Fruit fly (Drosophila melanogaster) whole organism, embryonic: ENCODE results near the gene CG4332.
A peak's percentile ranks its signal among the peaks of the same experiment; 100 is the strongest.

Source experiments
- ATbp ChIP-seq: fragments of 200-800 bp; sonication (Bioruptor generic); optimal IDR thresholded peaks from 2 replicates; lab custom pipeline; 2017; ENCODE audit warnings: missing biosample characterization, mild to moderate bottlenecking, missing genetic modification characterization, missing genetic modification reagents
- Adf1 ChIP-seq: fragments of 200-800 bp; sonication (Bioruptor generic); IDR thresholded peaks from 2 replicates; pipeline ENCODE4 v1.3.6; 2022; ENCODE audit warnings: missing biosample characterization, missing genetic modification characterization
- C15 ChIP-seq: fragments of 200-800 bp; sonication (Bioruptor generic); IDR thresholded peaks from 3 replicates; pipeline ENCODE4 v1.3.6; 2022; ENCODE audit warnings: missing biosample characterization, missing genetic modification characterization
- CG10565 ChIP-seq: fragments of 200-800 bp; sonication (Bioruptor generic); optimal IDR thresholded peaks from 3 replicates; lab custom pipeline; 2016; ENCODE audit warnings: missing biosample characterization, mild to moderate bottlenecking, missing genetic modification characterization
- CG12236 ChIP-seq: fragments of 200-800 bp; sonication (Bioruptor generic); optimal IDR thresholded peaks from 2 replicates; lab custom pipeline; 2016; ENCODE audit warnings: missing biosample characterization, missing genetic modification characterization
- CG14441 ChIP-seq: fragments of 200-800 bp; sonication (Bioruptor generic); IDR thresholded peaks from 2 replicates; pipeline ENCODE4 v1.3.6; 2022; ENCODE audit warnings: missing biosample characterization, missing genetic modification characterization
- CG14667 ChIP-seq: fragments of 200-800 bp; sonication (Bioruptor generic); IDR thresholded peaks from 2 replicates; pipeline ENCODE4 v1.3.6; 2022; ENCODE audit warnings: missing biosample characterization, missing genetic modification characterization
- CG16779 ChIP-seq: fragments of 200-800 bp; sonication (Bioruptor generic); IDR thresholded peaks from 2 replicates; pipeline ENCODE4 v1.3.6; 2022; ENCODE audit warnings: missing biosample characterization, missing genetic modification characterization
- CG1832 ChIP-seq: fragments of 200-800 bp; sonication (Bioruptor generic); optimal IDR thresholded peaks from 2 replicates; lab custom pipeline; 2017; ENCODE audit warnings: missing biosample characterization, mild to moderate bottlenecking, missing genetic modification characterization, inconsistent platforms
- CG18599 ChIP-seq: fragments of 200-800 bp; sonication (Bioruptor generic); optimal IDR thresholded peaks from 3 replicates; lab custom pipeline; 2017; ENCODE audit warnings: missing biosample characterization, missing genetic modification characterization, mild to moderate bottlenecking, moderate library complexity, missing genetic modification reagents
- CG30403 ChIP-seq: fragments of 200-800 bp; sonication (Bioruptor generic); optimal IDR thresholded peaks from 3 replicates; lab custom pipeline; 2016; ENCODE audit warnings: missing biosample characterization, missing genetic modification characterization
- CG31365 ChIP-seq: fragments of 200-800 bp; sonication (Bioruptor generic); optimal IDR thresholded peaks from 2 replicates; lab custom pipeline; 2018; ENCODE audit warnings: missing biosample characterization, mild to moderate bottlenecking, missing genetic modification characterization
- CG3995 ChIP-seq: fragments of 200-800 bp; sonication (Bioruptor generic); optimal IDR thresholded peaks from 3 replicates; lab custom pipeline; 2016; ENCODE audit warnings: missing biosample characterization, missing genetic modification characterization
- CG4854 ChIP-seq: fragments of 200-800 bp; sonication (Bioruptor generic); optimal IDR thresholded peaks from 2 replicates; lab custom pipeline; 2016; ENCODE audit warnings: missing biosample characterization, missing genetic modification characterization, inconsistent platforms
- CG5953 ChIP-seq: fragments of 200-800 bp; sonication (Bioruptor generic); IDR thresholded peaks from 2 replicates; pipeline ENCODE4 v1.3.6; 2022; ENCODE audit warnings: missing biosample characterization, missing genetic modification characterization
- CG6813 ChIP-seq: fragments of 200-800 bp; sonication (Bioruptor generic); optimal IDR thresholded peaks from 2 replicates; lab custom pipeline; 2017; ENCODE audit warnings: missing biosample characterization, missing genetic modification characterization, mild to moderate bottlenecking, moderate library complexity, missing genetic modification reagents
- CG7357 ChIP-seq: fragments of 200-800 bp; sonication (Bioruptor generic); IDR thresholded peaks from 3 replicates; pipeline ENCODE4 v1.3.6; 2022; ENCODE audit warnings: missing biosample characterization, missing genetic modification characterization
- CG7372 ChIP-seq: fragments of 200-800 bp; sonication (Bioruptor generic); IDR thresholded peaks from 2 replicates; pipeline ENCODE4 v1.3.6; 2022; ENCODE audit warnings: missing biosample characterization, missing genetic modification characterization
- CG7963 ChIP-seq: fragments of 200-800 bp; sonication (Bioruptor generic); IDR thresholded peaks from 3 replicates; pipeline ENCODE4 v1.3.6; 2022; ENCODE audit warnings: missing biosample characterization, missing genetic modification characterization; ENCODE audit not compliant: partially characterized antibody
- CG7987 ChIP-seq: fragments of 200-800 bp; sonication (Bioruptor generic); optimal IDR thresholded peaks from 2 replicates; lab custom pipeline; 2018; ENCODE audit warnings: missing biosample characterization, mild to moderate bottlenecking, missing genetic modification characterization, moderate library complexity
- Eip74EF ChIP-seq, 2 experiments: fragments of 200-800 bp in 1 of 2; fragments of >200 bp in 1 of 2; sonication (Bioruptor generic) in 1 of 2; optimal IDR thresholded peaks; 2 replicates each; lab custom pipeline; 2017 to 2019; ENCODE audit warnings: missing biosample characterization in 2 of 2, missing genetic modification characterization in 2 of 2, mild to moderate bottlenecking in 1 of 2, moderate library complexity in 1 of 2
- Gsc ChIP-seq: fragments of 200-800 bp; sonication (Bioruptor generic); IDR thresholded peaks from 2 replicates; pipeline ENCODE4 v1.3.6; 2022; ENCODE audit warnings: missing biosample characterization, missing genetic modification characterization
- HLH54F ChIP-seq: fragments of 200-800 bp; sonication (Bioruptor generic); optimal IDR thresholded peaks from 3 replicates; lab custom pipeline; 2016; ENCODE audit warnings: missing biosample characterization, missing genetic modification characterization
- HLHmδ ChIP-seq: fragments of 200-800 bp; sonication (Bioruptor generic); optimal IDR thresholded peaks from 2 replicates; lab custom pipeline; 2018; ENCODE audit warnings: missing biosample characterization, mild to moderate bottlenecking, missing genetic modification characterization, moderate library complexity
- HmgZ ChIP-seq: fragments of 200-800 bp; sonication (Bioruptor generic); optimal IDR thresholded peaks from 2 replicates; lab custom pipeline; 2018; ENCODE audit warnings: missing biosample characterization, mild to moderate bottlenecking, missing genetic modification characterization
- Hr78 ChIP-seq, 2 experiments: fragments of 200-800 bp in 1 of 2; fragments of >200 bp in 1 of 2; sonication (Bioruptor generic) in 1 of 2; optimal IDR thresholded peaks; 2 replicates each; lab custom pipeline; 2017 to 2019; ENCODE audit warnings: missing biosample characterization in 2 of 2, missing genetic modification characterization in 2 of 2, mild to moderate bottlenecking in 1 of 2, moderate library complexity in 1 of 2
- MTF-1 ChIP-seq: fragments of 200-800 bp; sonication (Bioruptor generic); optimal IDR thresholded peaks from 2 replicates; lab custom pipeline; 2018; ENCODE audit warnings: missing biosample characterization, mild to moderate bottlenecking, missing genetic modification characterization, borderline replicate concordance
- Med ChIP-seq: fragments of 200-800 bp; sonication (Bioruptor generic); peaks from one replicate; lab custom pipeline; 2016; ENCODE audit warnings: missing biosample characterization, missing genetic modification characterization, mild to moderate bottlenecking, inconsistent platforms, moderate library complexity
- Meics ChIP-seq: fragments of 200-800 bp; sonication (Bioruptor generic); optimal IDR thresholded peaks from 2 replicates; lab custom pipeline; 2017; ENCODE audit warnings: missing biosample characterization, mild to moderate bottlenecking, missing genetic modification characterization
- NFAT ChIP-seq: fragments of 200-800 bp; sonication (Bioruptor generic); IDR thresholded peaks from 2 replicates; pipeline ENCODE4 v1.3.6; 2022; ENCODE audit warnings: missing biosample characterization, missing genetic modification characterization
- Spps ChIP-seq: fragments of 200-800 bp; sonication (Bioruptor generic); optimal IDR thresholded peaks from 2 replicates; lab custom pipeline; 2018; ENCODE audit warnings: missing biosample characterization, mild to moderate bottlenecking, missing genetic modification characterization
- Sry-β ChIP-seq: fragments of 200-800 bp; sonication (Bioruptor generic); optimal IDR thresholded peaks from 2 replicates; lab custom pipeline; 2018; ENCODE audit warnings: missing biosample characterization, mild to moderate bottlenecking, missing genetic modification characterization, moderate library complexity
- Taf1 ChIP-seq: fragments of 200-800 bp; sonication (Bioruptor generic); IDR thresholded peaks from 2 replicates; pipeline ENCODE4 v1.3.6; 2022; ENCODE audit warnings: missing biosample characterization, missing genetic modification characterization
- Trl ChIP-seq, 3 experiments: fragments of >200 bp in 2 of 3; fragments of 200-800 bp in 1 of 3; sonication (Bioruptor generic) in 1 of 3; optimal IDR thresholded peaks; 2 replicates in 1 of 3; 3 replicates in 2 of 3; lab custom pipeline; 2016 to 2017; ENCODE audit warnings: missing biosample characterization in 1 of 3, missing genetic modification characterization in 1 of 3
- YL-1 ChIP-seq: fragments of 200-800 bp; sonication (Bioruptor generic); optimal IDR thresholded peaks from 3 replicates; lab custom pipeline; 2017; ENCODE audit warnings: missing biosample characterization, mild to moderate bottlenecking, missing genetic modification characterization
- bcd ChIP-seq: fragments of 200-800 bp; sonication (Bioruptor generic); optimal IDR thresholded peaks from 2 replicates; lab custom pipeline; 2017; ENCODE audit warnings: missing biosample characterization, mild to moderate bottlenecking, missing genetic modification characterization
- bsh ChIP-seq, 2 experiments: fragments of 200-800 bp; sonication (Bioruptor generic); optimal IDR thresholded peaks; 2 replicates each; lab custom pipeline; 2017 to 2018; ENCODE audit warnings: mild to moderate bottlenecking in 2 of 2, missing biosample characterization in 2 of 2, missing genetic modification characterization in 2 of 2, moderate library complexity in 1 of 2
- cwo ChIP-seq: fragments of 200-800 bp; sonication (Bioruptor generic); optimal IDR thresholded peaks from 3 replicates; lab custom pipeline; 2017; ENCODE audit warnings: missing biosample characterization, missing genetic modification characterization, mild to moderate bottlenecking, moderate library complexity, missing genetic modification reagents
- dmrt99B ChIP-seq: fragments of 200-800 bp; sonication (Bioruptor generic); optimal IDR thresholded peaks from 2 replicates; lab custom pipeline; 2018; ENCODE audit warnings: missing biosample characterization, mild to moderate bottlenecking, missing genetic modification characterization, moderate library complexity
- esg ChIP-seq: fragments of 200-800 bp; sonication (Bioruptor generic); conservative IDR thresholded peaks from 2 replicates; pipeline ENCODE4 v1.3.6; 2022; ENCODE audit warnings: missing biosample characterization, missing genetic modification characterization
- fd102C ChIP-seq: fragments of 200-800 bp; sonication (Bioruptor generic); optimal IDR thresholded peaks from 2 replicates; lab custom pipeline; 2018; ENCODE audit warnings: missing biosample characterization, mild to moderate bottlenecking, missing genetic modification characterization, moderate library complexity
- gcm2 ChIP-seq: fragments of 200-800 bp; sonication (Bioruptor generic); optimal IDR thresholded peaks from 2 replicates; lab custom pipeline; 2016; ENCODE audit warnings: missing biosample characterization, missing genetic modification characterization
- gt ChIP-seq: fragments of 200-800 bp; sonication (Bioruptor generic); IDR thresholded peaks from 2 replicates; pipeline ENCODE4 v1.3.6; 2022; ENCODE audit warnings: missing biosample characterization, missing genetic modification characterization
- lbe ChIP-seq: fragments of 200-800 bp; sonication (Bioruptor generic); optimal IDR thresholded peaks from 2 replicates; lab custom pipeline; 2016; ENCODE audit warnings: missing biosample characterization, mild to moderate bottlenecking, missing genetic modification characterization
- pnt ChIP-seq: fragments of 200-800 bp; sonication (Bioruptor generic); optimal IDR thresholded peaks from 3 replicates; lab custom pipeline; 2016; ENCODE audit warnings: missing biosample characterization, missing genetic modification characterization
- schlank ChIP-seq: fragments of 200-800 bp; sonication (Bioruptor generic); optimal IDR thresholded peaks from 2 replicates; lab custom pipeline; 2018; ENCODE audit warnings: missing biosample characterization, mild to moderate bottlenecking, missing genetic modification characterization
- sens ChIP-seq: fragments of 200-800 bp; sonication (Bioruptor generic); peaks from one replicate; lab custom pipeline; 2016; ENCODE audit warnings: missing biosample characterization, missing genetic modification characterization
- so ChIP-seq: fragments of 200-800 bp; sonication (Bioruptor generic); IDR thresholded peaks from 3 replicates; pipeline ENCODE4 v1.3.6; 2022; ENCODE audit warnings: missing biosample characterization, missing genetic modification characterization
- stc ChIP-seq: fragments of 200-800 bp; sonication (Bioruptor generic); IDR thresholded peaks from 2 replicates; pipeline ENCODE4 v1.3.6; 2022; ENCODE audit warnings: missing biosample characterization, missing genetic modification characterization
- wor ChIP-seq: fragments of 200-800 bp; sonication (Bioruptor generic); IDR thresholded peaks from 2 replicates; pipeline ENCODE4 v1.3.6; 2022; ENCODE audit warnings: missing biosample characterization, missing genetic modification characterization
- zen2 ChIP-seq: fragments of 200-800 bp; sonication (Bioruptor generic); IDR thresholded peaks from 3 replicates; pipeline ENCODE4 v1.3.6; 2022; ENCODE audit warnings: missing biosample characterization, missing genetic modification characterization; ENCODE audit not compliant: partially characterized antibody

CG4332 gene

DNA sequence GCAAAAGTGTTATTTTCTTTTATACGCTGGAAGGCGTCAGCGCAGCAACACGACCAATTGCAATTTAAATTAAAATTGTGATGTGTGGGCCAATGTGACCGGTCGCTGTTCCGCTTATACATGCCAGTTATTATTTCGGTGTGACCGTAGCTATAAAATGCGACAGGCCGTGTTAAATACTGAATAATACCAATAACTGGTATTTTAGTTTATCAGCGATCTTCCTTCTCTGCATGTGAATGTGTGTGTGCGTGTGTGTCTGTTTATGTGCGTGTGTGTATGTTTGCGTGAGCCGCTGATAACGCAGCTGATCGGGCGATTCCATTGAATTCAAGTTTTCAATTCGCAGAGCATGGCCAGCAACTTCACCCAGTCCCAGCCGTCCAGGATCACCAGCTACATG is 26.1 kb upstream of the CG4332 start, which contains the start of the genes CG32638, CG15717 and MFS10 (continued):
- peak; percentile 9 for TF ChIP-seq YL-1 (GFP tag; lab: Kevin White, UChicago)
- TF ChIP-seq Trl (optimal IDR thresholded peaks at IDR 0.05; lab: Kevin White, UChicago) = no peak
- TF ChIP-seq Trl (GFP tag; optimal IDR thresholded peaks at IDR 0.05; lab: Kevin White, UChicago) = no peak
- TF ChIP-seq HmgZ (tag; lab: Kevin White, UChicago) = peak; percentile 83
- TF ChIP-seq CG16779 (GFP tag; lab: Robert Waterston, UW) = no peak
- TF ChIP-seq so (GFP tag; lab: Robert Waterston, UW) = no peak; the same call in 2 of the 3 replicates
- no peak for TF ChIP-seq Eip74EF (GFP tag; optimal IDR thresholded peaks at IDR 0.05; lab: Kevin White, UChicago)
- TF ChIP-seq CG7372 (GFP tag; lab: Robert Waterston, UW) = no peak
- TF ChIP-seq lbe (GFP tag; lab: Kevin White, UChicago) = no peak
- peak; percentile 2 for TF ChIP-seq CG3995 (GFP tag; lab: Kevin White, UChicago)
- no peak for TF ChIP-seq CG1832 (GFP tag; lab: Kevin White, UChicago)
- no peak for TF ChIP-seq HLH54F (GFP tag; lab: Kevin White, UChicago)
- no peak for TF ChIP-seq NFAT (GFP tag; lab: Robert Waterston, UW)
- TF ChIP-seq CG6813 = no peak
- TF ChIP-seq wor = no peak
- TF ChIP-seq gt (GFP tag; lab: Robert Waterston, UW) = no peak
- peak; percentile 91 for TF ChIP-seq Med (GFP tag; lab: Kevin White, UChicago)
- TF ChIP-seq CG30403 (GFP tag; lab: Kevin White, UChicago) = no peak
- no peak for TF ChIP-seq Adf1 (GFP tag; lab: Robert Waterston, UW)
- no peak for TF ChIP-seq Sry-β (GFP tag; lab: Kevin White, UChicago)
- no peak for TF ChIP-seq CG7357 (GFP tag; lab: Robert Waterston, UW)
- TF ChIP-seq cwo (GFP tag; lab: Kevin White, UChicago) = no peak
- peak; percentile 38 for TF ChIP-seq CG7987 (GFP tag; lab: Kevin White, UChicago)
- TF ChIP-seq bcd (GFP tag; lab: Kevin White, UChicago) = no peak
- TF ChIP-seq bsh (GFP tag; optimal IDR thresholded peaks at IDR 0.05; lab: Kevin White, UChicago) = no peak
- no peak for TF ChIP-seq ATbp (GFP tag; lab: Kevin White, UChicago)
- TF ChIP-seq Spps = no peak
- TF ChIP-seq stc (GFP tag; lab: Robert Waterston, UW) = no peak
- no peak for TF ChIP-seq schlank (tag; lab: Kevin White, UChicago)
- TF ChIP-seq CG18599 (GFP tag; lab: Kevin White, UChicago) = no peak
- no peak for TF ChIP-seq CG7963 (GFP tag; lab: Robert Waterston, UW)
- TF ChIP-seq Hr78 (GFP tag; optimal IDR thresholded peaks at IDR 0.05; lab: Kevin White, UChicago) = no peak
- TF ChIP-seq sens (GFP tag; lab: Kevin White, UChicago) = no peak
- TF ChIP-seq HLHmδ (GFP tag; lab: Kevin White, UChicago) = no peak
- no peak for TF ChIP-seq CG14441 (GFP tag; lab: Robert Waterston, UW)
- TF ChIP-seq pnt (GFP tag; lab: Kevin White, UChicago) = no peak
- TF ChIP-seq CG14667 = no peak
- TF ChIP-seq zen2 (GFP tag; lab: Robert Waterston, UW) = no peak
- TF ChIP-seq CG4854 = no peak
- no peak for TF ChIP-seq C15
- no peak for TF ChIP-seq esg (GFP tag; lab: Robert Waterston, UW)
- TF ChIP-seq Gsc (GFP tag; lab: Robert Waterston, UW) = no peak
- peak; percentile 3 for TF ChIP-seq Meics (GFP tag; lab: Kevin White, UChicago)
- TF ChIP-seq CG10565 = no peak
- no peak for TF ChIP-seq gcm2
- no peak for TF ChIP-seq CG12236 (GFP tag; lab: Kevin White, UChicago)
- no peak for TF ChIP-seq dmrt99B (tag; lab: Kevin White, UChicago)
- peak; percentile 72 for TF ChIP-seq CG31365
- TF ChIP-seq fd102C (GFP tag; lab: Kevin White, UChicago) = no peak
- no peak for TF ChIP-seq CG5953 (GFP tag; lab: Robert Waterston, UW)
- no peak for TF ChIP-seq Taf1 (GFP tag; lab: Robert Waterston, UW)
- no peak for TF ChIP-seq MTF-1 (GFP tag; lab: Kevin White, UChicago)
